Fruit fly (Drosophila melanogaster): ENCODE measurements around the gene Coq3.

DNA sequence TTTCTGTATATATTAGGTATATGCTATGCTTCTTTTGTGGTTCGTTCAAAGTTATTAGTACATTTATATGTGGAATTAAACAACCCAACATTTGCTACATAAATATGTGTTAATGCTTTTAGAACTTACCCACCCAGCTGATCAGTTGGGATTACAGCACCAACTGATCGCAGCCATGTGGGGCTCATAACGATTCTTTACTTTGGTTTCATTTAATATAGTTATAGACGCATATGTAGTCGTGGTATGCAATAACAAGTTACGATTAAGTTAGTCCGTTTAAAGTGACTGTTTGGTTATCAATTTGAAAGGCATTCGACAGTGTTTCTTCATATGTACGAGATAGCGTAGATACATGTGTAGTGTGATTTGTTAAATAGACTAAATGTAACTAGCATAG lies 22.6 kb downstream of the Coq3 start:
- TF ChIP-seq CG12768 (GFP tag; optimal IDR thresholded peaks at IDR 0.05) = no peak
- no peak for TF ChIP-seq Clk (GFP tag; optimal IDR thresholded peaks at IDR 0.05)
- no peak for TF ChIP-seq toe (GFP tag; optimal IDR thresholded peaks at IDR 0.05)
- no peak for TF ChIP-seq CG7045 (GFP tag; optimal IDR thresholded peaks at IDR 0.05)
- TF ChIP-seq CG11617 (GFP tag; optimal IDR thresholded peaks at IDR 0.05) = no peak
- no peak for TF ChIP-seq Mnt (GFP tag; optimal IDR thresholded peaks at IDR 0.05)
- TF ChIP-seq ovo (GFP tag; optimal IDR thresholded peaks at IDR 0.05) = no peak
- no peak for TF ChIP-seq Hr96 (GFP tag; optimal IDR thresholded peaks at IDR 0.05)
- TF ChIP-seq Crg-1 (GFP tag; optimal IDR thresholded peaks at IDR 0.05) = no peak
- TF ChIP-seq cnc (optimal IDR thresholded peaks at IDR 0.05) = no peak
- TF ChIP-seq CG33017 (tag; optimal IDR thresholded peaks at IDR 0.05) = no peak
- no peak for TF ChIP-seq tj (GFP tag; optimal IDR thresholded peaks at IDR 0.05)
- peak; percentile 91 for TF ChIP-seq kay (GFP tag; ENCODE audit: borderline replicate concordance)
- TF ChIP-seq CG14711 (tag; optimal IDR thresholded peaks at IDR 0.05) = no peak
